Worm (Caenorhabditis elegans): ENCODE measurements around the gene hum-8.

DNA sequence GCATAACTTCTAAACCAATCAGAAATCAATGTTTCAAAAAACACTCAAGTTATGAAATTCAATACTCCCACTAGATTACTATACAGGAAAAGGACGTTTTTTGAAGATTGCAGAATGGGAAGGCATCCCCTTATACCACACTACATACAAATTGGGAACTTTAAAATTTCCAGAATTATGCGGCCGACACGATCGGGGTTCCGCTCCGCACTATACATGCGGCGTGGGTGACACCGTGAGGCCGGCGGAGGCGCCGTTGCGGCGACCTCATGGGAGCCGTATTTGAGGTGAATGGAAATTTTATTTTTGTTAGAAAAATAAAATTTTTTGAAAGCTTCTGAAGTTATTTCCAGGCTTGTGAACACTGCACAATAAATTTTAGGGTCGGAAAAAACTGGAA, 28.0 kb upstream of the hum-8 start:
- TF ChIP-seq unc-39 (tag; optimal IDR thresholded peaks at IDR 0.05) (no peak), ama-1 (optimal IDR thresholded peaks at IDR 0.05) (no peak), aly-2 (tag; optimal IDR thresholded peaks at IDR 0.05) (no peak), pha-4 (tag; optimal IDR thresholded peaks at IDR 0.05) (no peak), tbx-2 (tag; optimal IDR thresholded peaks at IDR 0.05) (no peak), zag-1 (tag; optimal IDR thresholded peaks at IDR 0.05) (no peak), eor-1 (tag; optimal IDR thresholded peaks at IDR 0.05) (no peak), nhr-76 (tag; optimal IDR thresholded peaks at IDR 0.05) (no peak), lin-39 (tag; optimal IDR thresholded peaks at IDR 0.05) (no peak)
